Fruit fly (Drosophila melanogaster): ENCODE data around the gene CG32719.

DNA sequence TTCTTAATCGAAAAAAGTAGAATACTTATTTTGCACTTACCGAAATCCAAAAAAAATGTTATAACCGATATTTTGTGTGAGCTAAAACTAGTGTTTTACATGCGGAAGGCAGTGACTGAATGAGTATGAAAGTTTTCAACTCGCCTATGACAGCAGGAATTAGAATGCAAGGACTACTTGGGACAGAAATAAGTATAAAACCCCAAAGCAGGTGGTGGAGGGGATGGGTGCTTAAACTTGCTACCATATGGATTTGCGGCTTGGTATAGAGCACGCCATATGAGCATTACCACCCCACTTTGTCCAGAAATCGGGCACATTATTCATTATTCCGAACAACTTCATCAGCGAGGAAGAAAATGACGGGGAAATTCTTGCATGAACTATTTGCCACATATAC lies 38.2 kb upstream of the CG32719 start, which contains the start of gene CG12689:
- TF ChIP-seq psq (GFP tag; optimal IDR thresholded peaks at IDR 0.05), result no peak
- TF ChIP-seq foxo (GFP tag; optimal IDR thresholded peaks at IDR 0.05), result no peak
- TF ChIP-seq Hr78 (GFP tag; optimal IDR thresholded peaks at IDR 0.05), result no peak
- no peak for TF ChIP-seq Vsx2 (GFP tag; optimal IDR thresholded peaks at IDR 0.05; ENCODE audit: partially characterized antibody)
- no peak for TF ChIP-seq Abd-B (GFP tag; optimal IDR thresholded peaks at IDR 0.05)
- TF ChIP-seq fru (GFP tag; optimal IDR thresholded peaks at IDR 0.05), result no peak
- TF ChIP-seq GATAd (GFP tag; optimal IDR thresholded peaks at IDR 0.05), result no peak
- no peak for TF ChIP-seq Myc (optimal IDR thresholded peaks at IDR 0.05)
- no peak for TF ChIP-seq HLH106 (tag; optimal IDR thresholded peaks at IDR 0.05)
- no peak for TF ChIP-seq usp (GFP tag; optimal IDR thresholded peaks at IDR 0.05)
- TF ChIP-seq N (GFP tag; optimal IDR thresholded peaks at IDR 0.05), result no peak
- TF ChIP-seq Mio (GFP tag; optimal IDR thresholded peaks at IDR 0.05), result no peak
- no peak for TF ChIP-seq sv (GFP tag; optimal IDR thresholded peaks at IDR 0.05)
